Worm (Caenorhabditis elegans) whole organism, midembryonic: ENCODE data around the gene T23F2.2.

Experiments used
- T22C8.4 ChIP-seq: fragments of 200-800 bp; sonication (Bioruptor generic); IDR thresholded peaks from 2 replicates; pipeline ENCODE4 v1.3.6; 2022; ENCODE audit warnings: missing genetic modification characterization, missing compliant biosample characterization
- flt-1 ChIP-seq: fragments of 200-800 bp; sonication (Bioruptor generic); IDR thresholded peaks from 2 replicates; pipeline ENCODE4 v1.3.6; 2022; ENCODE audit warnings: missing genetic modification characterization, missing compliant biosample characterization
- ref-1 ChIP-seq: fragments of 200-800 bp; sonication (Bioruptor generic); conservative IDR thresholded peaks from 2 replicates; pipeline ENCODE4 v1.3.6; 2022; ENCODE audit warnings: missing genetic modification reagents, missing genetic modification characterization, missing compliant biosample characterization
- ztf-23 ChIP-seq: fragments of 200-800 bp; sonication (Bioruptor generic); IDR thresholded peaks from 2 replicates; pipeline ENCODE4 v1.3.6; 2022; ENCODE audit warnings: missing genetic modification reagents, missing genetic modification characterization, missing compliant biosample characterization
- ztf-29 ChIP-seq: fragments of 200-800 bp; sonication (Bioruptor generic); IDR thresholded peaks from 2 replicates; pipeline ENCODE4 v1.3.6; 2022; ENCODE audit warnings: missing genetic modification reagents, missing genetic modification characterization, missing compliant biosample characterization

- TF ChIP-seq ztf-23 (GFP tag; lab: Robert Waterston, UW), result no peak
- TF ChIP-seq flt-1, result no peak
- no peak for TF ChIP-seq ref-1 (GFP tag; lab: Robert Waterston, UW)
- TF ChIP-seq T22C8.4, result no peak
- no peak for TF ChIP-seq ztf-29 (GFP tag; lab: Robert Waterston, UW)
Observed at ce11 chrX:5547828-5548227, 42.8 kb upstream of the T23F2.2 start.
